Fruit fly (Drosophila melanogaster) whole organism, embryonic: Measurements from ENCODE around the gene CG5056.
A peak's percentile ranks its signal among the peaks of the same experiment; 100 is the strongest.

Experiments
- Antp ChIP-seq: fragments of 200-800 bp; sonication (Bioruptor generic); optimal IDR thresholded peaks from 3 replicates; lab custom pipeline; 2016; ENCODE audit warnings: missing biosample characterization, missing genetic modification characterization
- BEAF-32 ChIP-seq: fragments of 200-800 bp; sonication (Bioruptor generic); optimal IDR thresholded peaks from 3 replicates; lab custom pipeline; 2017; ENCODE audit warnings: missing biosample characterization, missing genetic modification characterization, mild to moderate bottlenecking, moderate library complexity, missing genetic modification reagents
- Bgb ChIP-seq: fragments of 200-800 bp; sonication (Bioruptor generic); IDR thresholded peaks from 2 replicates; pipeline ENCODE4 v1.3.6; 2022; ENCODE audit warnings: missing biosample characterization, missing genetic modification characterization; ENCODE audit not compliant: partially characterized antibody
- C15 ChIP-seq: fragments of 200-800 bp; sonication (Bioruptor generic); IDR thresholded peaks from 3 replicates; pipeline ENCODE4 v1.3.6; 2022; ENCODE audit warnings: missing biosample characterization, missing genetic modification characterization
- CG10209 ChIP-seq: fragments of 200-800 bp; sonication (Bioruptor generic); optimal IDR thresholded peaks from 3 replicates; lab custom pipeline; 2017; ENCODE audit warnings: missing biosample characterization, mild to moderate bottlenecking, missing genetic modification characterization, missing genetic modification reagents
- CG10543 ChIP-seq: fragments of 200-800 bp; sonication (Bioruptor generic); optimal IDR thresholded peaks from 3 replicates; lab custom pipeline; 2017; ENCODE audit warnings: missing biosample characterization, mild to moderate bottlenecking, missing genetic modification characterization, moderate library complexity
- CG11085 ChIP-seq: fragments of 200-800 bp; sonication (Bioruptor generic); IDR thresholded peaks from 2 replicates; pipeline ENCODE4 v1.3.6; 2022; ENCODE audit warnings: missing biosample characterization, missing genetic modification characterization
- CG12155 ChIP-seq: fragments of 200-800 bp; sonication (Bioruptor generic); optimal IDR thresholded peaks from 3 replicates; lab custom pipeline; 2016; ENCODE audit warnings: missing biosample characterization, missing genetic modification characterization
- CG12219 ChIP-seq: fragments of 200-800 bp; sonication (Bioruptor generic); optimal IDR thresholded peaks from 3 replicates; lab custom pipeline; 2018; ENCODE audit warnings: missing biosample characterization, mild to moderate bottlenecking, missing genetic modification characterization
- CG12942 ChIP-seq: fragments of 200-800 bp; sonication (Bioruptor generic); optimal IDR thresholded peaks from 3 replicates; lab custom pipeline; 2016; ENCODE audit warnings: missing biosample characterization, missing genetic modification characterization
- CG14965 ChIP-seq: fragments of 200-800 bp; sonication (Bioruptor generic); optimal IDR thresholded peaks from 2 replicates; lab custom pipeline; 2016; ENCODE audit warnings: missing biosample characterization, missing genetic modification characterization, borderline replicate concordance
- CG15269 ChIP-seq: fragments of 200-800 bp; sonication (Bioruptor generic); optimal IDR thresholded peaks from 2 replicates; lab custom pipeline; 2018; ENCODE audit warnings: missing biosample characterization, mild to moderate bottlenecking, missing genetic modification characterization, moderate library complexity
- CG2199 ChIP-seq: fragments of 200-800 bp; sonication (Bioruptor generic); IDR thresholded peaks from 3 replicates; pipeline ENCODE4 v1.3.6; 2022; ENCODE audit warnings: missing biosample characterization, missing genetic modification characterization
- CG30431 ChIP-seq: fragments of 200-800 bp; sonication (Bioruptor generic); optimal IDR thresholded peaks from 2 replicates; lab custom pipeline; 2017; ENCODE audit warnings: missing biosample characterization, missing genetic modification characterization
- CG31365 ChIP-seq: fragments of 200-800 bp; sonication (Bioruptor generic); optimal IDR thresholded peaks from 2 replicates; lab custom pipeline; 2018; ENCODE audit warnings: missing biosample characterization, mild to moderate bottlenecking, missing genetic modification characterization
- CG31388 ChIP-seq: fragments of 200-800 bp; sonication (Bioruptor generic); optimal IDR thresholded peaks from 2 replicates; lab custom pipeline; 2016; ENCODE audit warnings: missing biosample characterization, missing genetic modification characterization
- CG32532 ChIP-seq: fragments of 200-800 bp; sonication (Bioruptor generic); IDR thresholded peaks from 2 replicates; pipeline ENCODE4 v1.3.6; 2022; ENCODE audit warnings: missing biosample characterization, missing genetic modification characterization
- CG33213 ChIP-seq: fragments of 200-800 bp; sonication (Bioruptor generic); optimal IDR thresholded peaks from 3 replicates; lab custom pipeline; 2016; ENCODE audit warnings: missing biosample characterization, missing genetic modification characterization
- CG34422 ChIP-seq: fragments of 200-800 bp; sonication (Bioruptor generic); IDR thresholded peaks from 3 replicates; pipeline ENCODE4 v1.3.6; 2022; ENCODE audit warnings: missing biosample characterization, missing genetic modification characterization
- CG3838 ChIP-seq: fragments of 200-800 bp; sonication (Bioruptor generic); optimal IDR thresholded peaks from 3 replicates; lab custom pipeline; 2016; ENCODE audit warnings: missing biosample characterization, missing genetic modification characterization
- CG42726 ChIP-seq: fragments of 200-800 bp; sonication (Bioruptor generic); IDR thresholded peaks from 2 replicates; pipeline ENCODE4 v1.3.6; 2022; ENCODE audit warnings: missing biosample characterization, missing genetic modification characterization; ENCODE audit not compliant: partially characterized antibody
- CG5245 ChIP-seq: fragments of 200-800 bp; sonication (Bioruptor generic); optimal IDR thresholded peaks from 3 replicates; lab custom pipeline; 2016; ENCODE audit warnings: missing biosample characterization, missing genetic modification characterization
- CG7928 ChIP-seq: fragments of 200-800 bp; sonication (Bioruptor generic); optimal IDR thresholded peaks from 2 replicates; lab custom pipeline; 2017; ENCODE audit warnings: missing biosample characterization, mild to moderate bottlenecking, missing genetic modification characterization
- CG8944 ChIP-seq: fragments of 200-800 bp; sonication (Bioruptor generic); optimal IDR thresholded peaks from 3 replicates; lab custom pipeline; 2016; ENCODE audit warnings: missing biosample characterization, missing genetic modification characterization
- Chrac-16 ChIP-seq: fragments of 200-800 bp; sonication (Bioruptor generic); optimal IDR thresholded peaks from 3 replicates; lab custom pipeline; 2016; ENCODE audit warnings: missing biosample characterization, missing genetic modification characterization
- Elba2 ChIP-seq: fragments of 200-800 bp; sonication (Bioruptor generic); optimal IDR thresholded peaks from 3 replicates; lab custom pipeline; 2016; ENCODE audit warnings: missing biosample characterization, missing genetic modification characterization
- H15 ChIP-seq: fragments of 200-800 bp; sonication (Bioruptor generic); IDR thresholded peaks from 3 replicates; pipeline ENCODE4 v1.3.6; 2022; ENCODE audit warnings: missing biosample characterization, missing genetic modification characterization
- HHEX ChIP-seq: fragments of 200-800 bp; sonication (Bioruptor generic); optimal IDR thresholded peaks from 3 replicates; lab custom pipeline; 2017; ENCODE audit warnings: missing biosample characterization, mild to moderate bottlenecking, missing genetic modification characterization, missing genetic modification reagents
- HmgD ChIP-seq: fragments of 200-800 bp; sonication (Bioruptor generic); optimal IDR thresholded peaks from 3 replicates; lab custom pipeline; 2016; ENCODE audit warnings: missing biosample characterization, missing genetic modification characterization
- Hr78 ChIP-seq, 2 experiments: fragments of 200-800 bp in 1 of 2; fragments of >200 bp in 1 of 2; sonication (Bioruptor generic) in 1 of 2; optimal IDR thresholded peaks; 2 replicates each; lab custom pipeline; 2017 to 2019; ENCODE audit warnings: missing biosample characterization in 2 of 2, missing genetic modification characterization in 2 of 2, mild to moderate bottlenecking in 1 of 2, moderate library complexity in 1 of 2
- Jarid2 ChIP-seq: fragments of 200-800 bp; sonication (Bioruptor generic); optimal IDR thresholded peaks from 3 replicates; lab custom pipeline; 2017; ENCODE audit warnings: mild to moderate bottlenecking, missing biosample characterization, missing genetic modification reagents, missing genetic modification characterization
- Lpt ChIP-seq: fragments of >200 bp; optimal IDR thresholded peaks from 2 replicates; lab custom pipeline; 2018; ENCODE audit warnings: missing biosample characterization, missing genetic modification characterization
- MESR4 ChIP-seq: fragments of 200-800 bp; sonication (Bioruptor generic); optimal IDR thresholded peaks from 2 replicates; lab custom pipeline; 2018; ENCODE audit warnings: missing biosample characterization, mild to moderate bottlenecking, missing genetic modification characterization, moderate library complexity
- NK7.1 ChIP-seq: fragments of 200-800 bp; sonication (Bioruptor generic); optimal IDR thresholded peaks from 3 replicates; lab custom pipeline; 2016; ENCODE audit warnings: missing biosample characterization, missing genetic modification characterization
- Neu2 ChIP-seq: fragments of 200-800 bp; sonication (Bioruptor generic); optimal IDR thresholded peaks from 3 replicates; lab custom pipeline; 2016; ENCODE audit warnings: missing biosample characterization, missing genetic modification characterization, borderline replicate concordance
- Poxn ChIP-seq: fragments of 200-800 bp; sonication (Bioruptor generic); IDR thresholded peaks from 2 replicates; pipeline ENCODE4 v1.3.6; 2022; ENCODE audit warnings: missing biosample characterization, missing genetic modification characterization
- cato ChIP-seq: fragments of 200-800 bp; sonication (Bioruptor generic); optimal IDR thresholded peaks from 2 replicates; lab custom pipeline; 2016; ENCODE audit warnings: missing biosample characterization, missing genetic modification characterization, borderline replicate concordance
- caup ChIP-seq: fragments of 200-800 bp; sonication (Bioruptor generic); optimal IDR thresholded peaks from 3 replicates; lab custom pipeline; 2017; ENCODE audit warnings: missing biosample characterization, mild to moderate bottlenecking, missing genetic modification characterization, moderate library complexity; ENCODE audit not compliant: severe bottlenecking
- dpn ChIP-seq, 2 experiments: fragments of 200-800 bp; sonication (Bioruptor generic); optimal IDR thresholded peaks; 3 replicates each; lab custom pipeline; 2016; ENCODE audit warnings: missing biosample characterization in 2 of 2, missing genetic modification characterization in 2 of 2
- exex ChIP-seq: fragments of 200-800 bp; sonication (Bioruptor generic); optimal IDR thresholded peaks from 4 replicates; lab custom pipeline; 2018; ENCODE audit warnings: missing biosample characterization, mild to moderate bottlenecking, missing genetic modification characterization, moderate library complexity
- fd96Cb ChIP-seq: fragments of 200-800 bp; sonication (Bioruptor generic); optimal IDR thresholded peaks from 2 replicates; lab custom pipeline; 2018; ENCODE audit warnings: missing biosample characterization, mild to moderate bottlenecking, missing genetic modification characterization, moderate library complexity
- nom ChIP-seq: fragments of 200-800 bp; sonication (Bioruptor generic); optimal IDR thresholded peaks from 2 replicates; lab custom pipeline; 2017; ENCODE audit warnings: missing biosample characterization, missing genetic modification characterization, mild to moderate bottlenecking, moderate library complexity, missing genetic modification reagents
- odd ChIP-seq: fragments of 200-800 bp; sonication (Bioruptor generic); optimal IDR thresholded peaks from 2 replicates; lab custom pipeline; 2017; ENCODE audit warnings: missing biosample characterization, mild to moderate bottlenecking, missing genetic modification characterization
- pan ChIP-seq, 4 experiments: fragments of >200 bp in 3 of 4; fragments of 200-800 bp in 1 of 4; sonication (Bioruptor generic) in 1 of 4; optimal IDR thresholded peaks in 3 of 4; IDR thresholded peaks in 1 of 4; 2 replicates each; pipeline versions ENCODE4 v1.3.6 to Lab custom; 2017 to 2022; ENCODE audit warnings: missing biosample characterization in 2 of 4, missing genetic modification characterization in 2 of 4, mixed read lengths in 1 of 4
- pfk ChIP-seq: fragments of 200-800 bp; sonication (Bioruptor generic); optimal IDR thresholded peaks from 2 replicates; lab custom pipeline; 2018; ENCODE audit warnings: missing biosample characterization, mild to moderate bottlenecking, missing genetic modification characterization, moderate library complexity
- sd ChIP-seq: fragments of 200-800 bp; sonication (Bioruptor generic); optimal IDR thresholded peaks from 3 replicates; lab custom pipeline; 2018; ENCODE audit warnings: missing biosample characterization, mild to moderate bottlenecking, missing genetic modification characterization, moderate library complexity
- shn ChIP-seq: fragments of 200-800 bp; sonication (Bioruptor generic); optimal IDR thresholded peaks from 3 replicates; lab custom pipeline; 2016; ENCODE audit warnings: missing biosample characterization, missing genetic modification characterization
- slbo ChIP-seq: fragments of 200-800 bp; sonication (Bioruptor generic); IDR thresholded peaks from 2 replicates; pipeline ENCODE4 v1.3.6; 2022; ENCODE audit warnings: missing biosample characterization, missing genetic modification characterization
- wek ChIP-seq: fragments of 200-800 bp; sonication (Bioruptor generic); optimal IDR thresholded peaks from 3 replicates; lab custom pipeline; 2018; ENCODE audit warnings: missing biosample characterization, mild to moderate bottlenecking, missing genetic modification characterization, moderate library complexity

The CG5056 gene

DNA sequence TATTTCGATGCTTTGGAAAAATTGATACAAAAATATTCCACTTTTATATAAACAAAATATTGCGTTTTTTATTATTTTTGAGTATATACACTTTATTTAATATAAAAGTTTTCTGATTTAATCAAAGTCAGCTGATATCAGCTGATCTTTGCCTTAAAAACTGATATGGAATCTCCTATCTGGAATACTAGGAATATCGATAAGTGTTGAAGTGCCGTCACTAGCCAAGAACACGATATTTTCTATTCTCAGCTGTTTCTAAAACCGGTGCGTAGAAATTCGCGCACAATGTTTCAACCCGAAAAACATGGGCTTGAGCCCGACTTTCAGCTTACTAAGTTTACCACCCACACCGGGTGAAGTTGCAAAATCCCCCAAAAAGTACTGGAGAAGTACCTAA, 24.0 kb upstream of the CG5056 start, which contains the start of gene Sps2 (continued):
- TF ChIP-seq CG3838 (GFP tag; lab: Kevin White, UChicago) (no peak), pan (optimal IDR thresholded peaks at IDR 0.05; lab: Kevin White, UChicago) (no peak), pan (GFP tag; optimal IDR thresholded peaks at IDR 0.05 in 1 of 2, IDR thresholded peaks at IDR 0.05 in 1 of 2) (no peak), nom (GFP tag; lab: Kevin White, UChicago) (no peak), CG5245 (no peak), Antp (GFP tag; lab: Kevin White, UChicago) (no peak), CG11085 (GFP tag; lab: Robert Waterston, UW) (no peak), C15 (no peak), CG30431 (no peak), Lpt (no peak), H15 (no peak), CG14965 (no peak), CG31365 (tag; lab: Kevin White, UChicago) (no peak), HHEX (GFP tag; lab: Kevin White, UChicago) (no peak), Neu2 (no peak), CG12219 (no peak), CG12942 (GFP tag; lab: Kevin White, UChicago) (no peak), BEAF-32 (peak; percentile 78), caup (GFP tag; lab: Kevin White, UChicago) (no peak), CG12155 (no peak), NK7.1 (GFP tag; lab: Kevin White, UChicago) (no peak), dpn (GFP tag; optimal IDR thresholded peaks at IDR 0.05; lab: Kevin White, UChicago) (peak in 1 of 2 experiments; percentile 6), Chrac-16 (no peak), HmgD (GFP tag; lab: Kevin White, UChicago) (no peak), CG10209 (GFP tag; lab: Kevin White, UChicago) (no peak), Hr78 (GFP tag; optimal IDR thresholded peaks at IDR 0.05; lab: Kevin White, UChicago) (no peak), CG32532 (peak; percentile 37; the same call in 1 of the 2 replicates), Poxn (GFP tag; lab: Robert Waterston, UW) (no peak), pfk (GFP tag; lab: Kevin White, UChicago) (peak; percentile 44), CG7928 (GFP tag; lab: Kevin White, UChicago) (no peak), CG34422 (GFP tag; lab: Robert Waterston, UW) (peak; percentile 48; the same call in 1 of the 3 replicates), Bgb (peak; percentile 59; the same call in 1 of the 2 replicates), fd96Cb (tag; lab: Kevin White, UChicago) (no peak), slbo (GFP tag; lab: Robert Waterston, UW) (no peak; the same call in 1 of the 2 replicates), wek (peak; percentile 4), odd (GFP tag; lab: Kevin White, UChicago) (no peak), CG15269 (tag; lab: Kevin White, UChicago) (no peak), CG2199 (GFP tag; lab: Robert Waterston, UW) (0 out of 3 replicates have a peak, but pooled peaks have one; percentile 27), Elba2 (peak; percentile 23), CG10543 (GFP tag; lab: Kevin White, UChicago) (no peak), CG8944 (GFP tag; lab: Kevin White, UChicago) (no peak), CG33213 (no peak), shn (no peak), CG42726 (peak; percentile 20; the same call in 1 of the 2 replicates), Jarid2 (no peak), cato (no peak), sd (no peak), CG31388 (no peak), MESR4 (GFP tag; lab: Kevin White, UChicago) (peak; percentile 10), exex (tag; lab: Kevin White, UChicago) (no peak)
